Fruit fly (Drosophila melanogaster) Kc167 (cell line): Measurements from ENCODE around the gene CG46318.

ENCODE experiments used
- Myc ChIP-seq: fragments of >200 bp; optimal IDR thresholded peaks from 2 replicates; lab custom pipeline; 2017; ENCODE audit warnings: missing external identifiers
- Sin3A ChIP-seq: fragments of >200 bp; optimal IDR thresholded peaks from 2 replicates; lab custom pipeline; 2018; ENCODE audit warnings: missing external identifiers
- h ChIP-seq: fragments of >200 bp; optimal IDR thresholded peaks from 3 replicates; lab custom pipeline; 2018; ENCODE audit warnings: missing external identifiers
- insv ChIP-seq: fragments of >200 bp; optimal IDR thresholded peaks from 3 replicates; lab custom pipeline; 2018; ENCODE audit warnings: missing external identifiers
- psq ChIP-seq: fragments of >200 bp; optimal IDR thresholded peaks from 2 replicates; lab custom pipeline; 2017; ENCODE audit warnings: missing external identifiers
- ttk ChIP-seq: sonication (Bioruptor generic); optimal IDR thresholded peaks from 2 replicates; lab custom pipeline; 2017; ENCODE audit warnings: missing external identifiers

The CG46318 gene

dm6 chr3R:18719767-18720341, 39.5 kb downstream of the CG46318 start:
- no peak for TF ChIP-seq insv
- TF ChIP-seq psq (lab: Kevin White, UChicago) = no peak
- TF ChIP-seq h (lab: Kevin White, UChicago) = no peak
- TF ChIP-seq ttk (lab: Kevin White, UChicago) = no peak
- no peak for TF ChIP-seq Sin3A (lab: Kevin White, UChicago)
- no peak for TF ChIP-seq Myc (lab: Kevin White, UChicago)

dm6 chr3R:18721368-18721767, 41.0 kb downstream of the CG46318 start:
- TF ChIP-seq Myc (lab: Kevin White, UChicago) (no peak), h (lab: Kevin White, UChicago) (no peak), psq (lab: Kevin White, UChicago) (no peak), ttk (lab: Kevin White, UChicago) (no peak), Sin3A (lab: Kevin White, UChicago) (no peak), insv (no peak)

DNA sequence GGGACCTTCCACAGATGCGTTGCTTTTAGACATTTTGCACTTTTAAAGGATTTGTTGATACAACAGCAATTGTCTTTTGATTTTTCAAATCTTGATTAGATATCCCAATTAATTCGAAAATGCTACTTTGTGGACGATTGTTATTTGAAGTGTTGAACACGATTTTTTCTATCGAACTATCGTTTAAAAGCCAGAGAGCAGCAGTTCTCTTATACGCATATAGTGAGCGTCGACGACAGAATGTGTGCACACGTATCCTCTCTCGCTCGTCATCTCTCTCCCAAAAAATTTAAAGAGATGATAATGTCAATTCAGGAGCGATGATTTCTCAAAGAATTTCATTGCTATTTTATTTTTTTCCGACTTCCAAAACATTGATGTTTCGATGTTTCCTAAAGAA, 42.1 kb downstream of the CG46318 start, which contains the start of gene CG34283:
Gene CG34283 (minus strand): TSS at position 101 of the 400 bp plus-strand sequence.
- TF ChIP-seq insv (no peak), Sin3A (lab: Kevin White, UChicago) (no peak), h (lab: Kevin White, UChicago) (no peak), Myc (lab: Kevin White, UChicago) (no peak), psq (lab: Kevin White, UChicago) (no peak), ttk (lab: Kevin White, UChicago) (no peak)

DNA sequence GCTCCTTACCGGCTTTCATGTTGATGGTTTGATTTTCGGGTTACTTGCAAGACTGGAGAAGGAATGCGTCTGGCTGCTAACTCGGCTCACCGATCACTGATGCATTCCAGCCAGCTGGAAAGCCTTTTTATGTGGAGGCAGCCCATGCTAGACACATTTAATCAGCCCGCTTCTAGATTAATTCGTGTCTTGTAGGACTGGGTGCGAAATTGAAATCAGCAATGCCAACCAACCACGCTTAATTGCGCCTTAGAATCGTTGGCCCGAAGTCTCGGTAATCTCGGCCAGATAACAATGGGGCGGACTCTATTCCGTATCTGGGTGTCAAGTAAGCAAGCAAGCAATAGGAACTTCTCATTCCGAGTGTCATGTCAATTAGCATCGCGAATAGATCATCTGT, 45.9 kb downstream of the CG46318 start, which contains the start of gene CG7714:
Gene CG7714 (minus strand): TSS at position 101 of the 400 bp plus-strand sequence.
- TF ChIP-seq Sin3A (lab: Kevin White, UChicago) (no peak), Myc (lab: Kevin White, UChicago) (no peak), h (lab: Kevin White, UChicago) (no peak), ttk (lab: Kevin White, UChicago) (no peak), insv (no peak), psq (lab: Kevin White, UChicago) (no peak)

DNA sequence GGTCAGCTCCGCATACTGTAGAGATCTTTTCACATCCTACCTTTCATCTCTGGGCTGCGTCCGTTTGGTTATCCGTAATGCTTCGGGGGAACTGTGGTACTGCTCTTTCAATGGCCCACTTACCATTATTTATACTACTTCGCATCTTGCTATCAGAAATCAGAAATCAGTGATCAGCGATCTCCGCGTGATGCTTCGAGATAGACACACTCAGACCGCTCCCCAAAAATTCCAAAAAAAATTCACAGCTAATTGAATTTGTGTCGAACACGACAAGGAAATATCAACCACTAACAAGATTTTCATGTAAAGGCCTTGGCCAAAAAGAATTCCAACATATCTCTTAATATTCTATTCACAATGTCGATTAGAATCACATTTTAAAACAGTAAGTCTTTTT, 48.0 kb downstream of the CG46318 start, which contains the start of gene CG7715:
Gene CG7715 (minus strand): TSS at position 101 of the 400 bp plus-strand sequence.
- TF ChIP-seq psq (lab: Kevin White, UChicago) = no peak

dm6 chr3R:18731241-18731640, 50.8 kb downstream of the CG46318 start:
- no peak for TF ChIP-seq psq (lab: Kevin White, UChicago)
- TF ChIP-seq ttk (lab: Kevin White, UChicago) = no peak
- no peak for TF ChIP-seq h (lab: Kevin White, UChicago)
- TF ChIP-seq Sin3A (lab: Kevin White, UChicago) = no peak
- TF ChIP-seq insv = no peak
- no peak for TF ChIP-seq Myc (lab: Kevin White, UChicago)

DNA sequence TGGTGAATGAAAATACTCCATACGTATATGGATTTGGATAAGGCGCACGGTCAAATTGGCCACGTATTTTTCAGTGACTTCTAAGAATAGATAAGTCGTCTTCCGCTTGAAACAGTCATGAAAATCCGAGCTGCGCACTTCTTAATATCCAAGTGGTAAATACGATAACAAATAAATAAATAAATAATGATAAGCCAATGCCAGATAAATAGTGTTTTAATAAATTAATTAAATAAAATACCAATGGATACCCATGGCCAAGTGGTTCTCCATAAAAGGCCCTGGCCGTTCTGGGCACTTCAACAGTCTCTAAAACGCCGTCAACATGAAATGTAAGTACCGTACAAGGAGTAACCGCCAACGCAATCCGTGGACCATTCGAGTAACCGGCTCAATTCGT, 52.0 kb downstream of the CG46318 start, which contains the start of gene CG14302:
Gene CG14302 (plus strand): TSS at position 301 of the 400 bp plus-strand sequence.
- TF ChIP-seq h (lab: Kevin White, UChicago) = no peak
- TF ChIP-seq ttk (lab: Kevin White, UChicago) = no peak

DNA sequence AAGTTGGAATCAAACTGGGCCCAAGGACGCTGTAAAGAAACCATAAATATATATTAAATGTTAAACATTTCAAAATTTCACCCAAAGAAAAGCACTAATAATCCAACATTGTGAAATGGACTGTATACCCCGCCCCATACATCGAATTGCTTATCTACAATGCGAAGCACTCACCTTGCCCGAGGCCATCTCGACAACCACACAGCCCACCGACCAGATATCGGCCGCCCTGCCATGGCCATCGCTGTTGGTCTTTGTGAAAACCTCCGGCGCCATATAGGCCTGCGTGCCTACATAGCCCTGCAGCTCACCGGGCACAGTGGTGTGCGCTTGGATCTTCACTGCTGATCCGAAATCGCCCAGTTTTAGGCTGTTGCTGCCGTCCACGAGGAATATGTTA, 53.2 kb downstream of the CG46318 start:
- TF ChIP-seq Myc (lab: Kevin White, UChicago) = no peak
- no peak for TF ChIP-seq insv
- no peak for TF ChIP-seq ttk (lab: Kevin White, UChicago)
- TF ChIP-seq Sin3A (lab: Kevin White, UChicago) = no peak
- TF ChIP-seq psq (lab: Kevin White, UChicago) = no peak
- TF ChIP-seq h (lab: Kevin White, UChicago) = no peak
